Worm (Caenorhabditis elegans) whole organism, L1 larva: ENCODE results near the gene C06B8.3.

Experiments used
- aha-1 ChIP-seq: fragments of 150-350 bp; optimal IDR thresholded peaks from 2 replicates; lab custom pipeline; 2014; ENCODE audit warnings: missing biosample characterization, missing genetic modification characterization
- aly-2 ChIP-seq: fragments of 150-350 bp; optimal IDR thresholded peaks from 2 replicates; lab custom pipeline; 2014; ENCODE audit warnings: missing biosample characterization, missing genetic modification characterization
- efl-1 ChIP-seq, 4 experiments: fragments of 150-350 bp; optimal IDR thresholded peaks in 3 of 4; peaks in 1 of 4; 1 replicate in 1 of 4; 2 replicates in 3 of 4; lab custom pipeline; 2014; ENCODE audit warnings: missing biosample characterization in 2 of 4, missing genetic modification characterization in 2 of 4, missing genetic modification reagents in 2 of 4
- grh-1 ChIP-seq: fragments of 200-800 bp; sonication (Bioruptor generic); IDR thresholded peaks from 2 replicates; pipeline ENCODE4 v1.3.6; 2022; ENCODE audit warnings: missing genetic modification reagents, missing genetic modification characterization, missing compliant biosample characterization
- lin-13 ChIP-seq: fragments of 150-350 bp; optimal IDR thresholded peaks from 2 replicates; lab custom pipeline; 2014; ENCODE audit warnings: missing biosample characterization, missing genetic modification reagents, missing genetic modification characterization
- nhr-11 ChIP-seq: fragments of 150-350 bp; optimal IDR thresholded peaks from 2 replicates; lab custom pipeline; 2014; ENCODE audit warnings: missing biosample characterization, missing genetic modification characterization
- snpc-4 ChIP-seq: fragments of 150-350 bp; optimal IDR thresholded peaks from 2 replicates; lab custom pipeline; 2014; ENCODE audit warnings: missing biosample characterization, missing genetic modification characterization
- sptf-1 ChIP-seq: fragments of 150-350 bp; optimal IDR thresholded peaks from 2 replicates; lab custom pipeline; 2014; ENCODE audit warnings: missing biosample characterization, missing genetic modification characterization
- unc-130 ChIP-seq: fragments of 150-350 bp; optimal IDR thresholded peaks from 2 replicates; lab custom pipeline; 2017; ENCODE audit warnings: missing biosample characterization, missing genetic modification characterization, inconsistent platforms
- unc-62 ChIP-seq: fragments of 150-350 bp; optimal IDR thresholded peaks from 2 replicates; lab custom pipeline; 2014; ENCODE audit warnings: missing biosample characterization, missing genetic modification reagents, missing genetic modification characterization

ce11 chrV:15464402-15464801 lies 20.0 kb downstream of the C06B8.3 start, which contains the start of gene rocf-1:
- TF ChIP-seq efl-1 (optimal IDR thresholded peaks at IDR 0.05; lab: Kevin White, UChicago) = no peak
- TF ChIP-seq efl-1 (GFP tag; optimal IDR thresholded peaks at IDR 0.05 in 1 of 2; lab: Kevin White, UChicago) = no peak
- TF ChIP-seq sptf-1 = no peak
- TF ChIP-seq lin-13 (GFP tag; lab: Kevin White, UChicago) = no peak
- TF ChIP-seq unc-130 (tag; lab: Kevin White, UChicago) = no peak
- no peak for TF ChIP-seq grh-1 (GFP tag; lab: Robert Waterston, UW)
- TF ChIP-seq nhr-11 = no peak
- TF ChIP-seq aha-1 = no peak
- TF ChIP-seq snpc-4 (tag; lab: Kevin White, UChicago) = no peak
- TF ChIP-seq aly-2 = no peak
- TF ChIP-seq unc-62 = no peak
